Fruit fly (Drosophila melanogaster): ENCODE data around the gene Art6.

Gene Art6

DNA sequence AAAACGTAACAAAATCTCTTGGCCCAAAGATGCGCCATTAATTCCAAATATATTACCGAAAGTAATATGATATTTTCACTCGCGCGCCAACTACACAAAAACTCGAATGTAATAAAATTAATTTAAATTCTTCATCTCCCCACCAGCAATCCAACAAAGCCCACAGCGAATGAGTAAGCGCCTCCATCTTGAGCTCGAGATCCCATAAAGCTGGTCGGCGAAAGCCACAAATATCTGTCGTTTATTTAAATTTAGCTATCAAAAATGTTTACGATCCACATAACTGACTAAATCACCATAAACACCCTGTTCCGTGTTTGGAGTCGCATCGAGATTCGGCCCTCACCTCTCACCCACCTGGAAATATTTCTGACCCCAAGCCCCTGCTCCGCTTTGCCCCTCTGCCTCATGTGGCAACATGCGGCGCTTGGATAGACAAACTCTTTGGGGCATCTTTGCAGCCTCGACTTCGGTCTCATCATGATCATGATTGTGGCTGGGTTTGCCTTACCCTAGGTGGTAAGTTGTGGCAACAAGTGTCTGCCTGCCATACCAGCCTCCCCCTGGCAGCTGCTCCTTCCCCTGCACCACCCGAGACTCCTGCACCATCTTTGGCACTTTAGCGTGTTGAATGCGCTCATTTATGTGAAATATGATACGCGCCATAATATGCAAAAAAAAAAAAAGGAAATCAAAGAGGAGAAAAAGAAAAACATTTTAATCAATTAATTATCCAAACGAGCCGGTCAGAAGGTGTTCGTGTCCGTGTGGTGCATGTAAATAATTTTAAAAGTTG, 33.4 kb downstream of the Art6 start:
- TF ChIP-seq CG7963 (GFP tag; IDR thresholded peaks at IDR 0.05; ENCODE audit: partially characterized antibody) (no peak), abd-A (tag; optimal IDR thresholded peaks at IDR 0.05) (peak; percentile 88), CG4282 (GFP tag; optimal IDR thresholded peaks at IDR 0.05) (no peak), CG2889 (GFP tag; IDR thresholded peaks at IDR 0.05) (no peak), cad (GFP tag; optimal IDR thresholded peaks at IDR 0.05) (no peak), CG6175 (GFP tag; IDR thresholded peaks at IDR 0.05) (peak; percentile 44; the same call in 1 of the 3 replicates), Hsf (GFP tag; optimal IDR thresholded peaks at IDR 0.05) (no peak), sd (tag; optimal IDR thresholded peaks at IDR 0.05) (peak; percentile 48), CG4328 (GFP tag; optimal IDR thresholded peaks at IDR 0.05) (no peak), schlank (tag; optimal IDR thresholded peaks at IDR 0.05) (no peak), Sox102F (GFP tag; optimal IDR thresholded peaks at IDR 0.05) (no peak), Neu2 (GFP tag; optimal IDR thresholded peaks at IDR 0.05; ENCODE audit: borderline replicate concordance) (no peak), trh (GFP tag; optimal IDR thresholded peaks at IDR 0.05) (no peak), cato (GFP tag; optimal IDR thresholded peaks at IDR 0.05; ENCODE audit: borderline replicate concordance) (no peak), Ets65A (GFP tag) (peak; percentile 54), wek (GFP tag; optimal IDR thresholded peaks at IDR 0.05) (no peak), sna (GFP tag; IDR thresholded peaks at IDR 0.05; ENCODE audit: partially characterized antibody) (no peak), gfzf (GFP tag; optimal IDR thresholded peaks at IDR 0.05) (no peak), Hmx (GFP tag; optimal IDR thresholded peaks at IDR 0.05) (no peak), fd3F (GFP tag; optimal IDR thresholded peaks at IDR 0.05) (no peak), phol (tag; optimal IDR thresholded peaks at IDR 0.05) (no peak), crol (GFP tag; IDR thresholded peaks at IDR 0.05) (0 out of 2 replicates have a peak, but pooled peaks have one; percentile 41), ftz-f1 (GFP tag; optimal IDR thresholded peaks at IDR 0.05) (no peak), Hr78 (GFP tag; optimal IDR thresholded peaks at IDR 0.05) (peak in 1 of 2 experiments; percentile 35), CG8924 (tag; optimal IDR thresholded peaks at IDR 0.05) (no peak), kni (GFP tag; optimal IDR thresholded peaks at IDR 0.05) (peak; percentile 23), CG6254 (GFP tag; optimal IDR thresholded peaks at IDR 0.05) (peak; percentile 85), run (tag; optimal IDR thresholded peaks at IDR 0.05) (peak; percentile 46), Dll (GFP tag; IDR thresholded peaks at IDR 0.05; ENCODE audit: partially characterized antibody) (no peak), CG7357 (GFP tag; IDR thresholded peaks at IDR 0.05) (0 out of 3 replicates have a peak, but pooled peaks have one; percentile 15), gro (GFP tag; optimal IDR thresholded peaks at IDR 0.05) (no peak), ind (GFP tag; optimal IDR thresholded peaks at IDR 0.05) (no peak), bowl (GFP tag; IDR thresholded peaks at IDR 0.05) (no peak), Med (GFP tag) (peak; percentile 40), ATbp (GFP tag; optimal IDR thresholded peaks at IDR 0.05) (no peak), CG8765 (GFP tag; IDR thresholded peaks at IDR 0.05) (no peak), CG17361 (GFP tag; IDR thresholded peaks at IDR 0.05) (no peak), ssp (GFP tag; IDR thresholded peaks at IDR 0.05) (no peak), vvl (GFP tag; IDR thresholded peaks at IDR 0.05) (peak; percentile 64; the same call in 1 of the 2 replicates)

- TF ChIP-seq tll (GFP tag; optimal IDR thresholded peaks at IDR 0.05): peak in 1 of 2 experiments; percentile 99
- TF ChIP-seq zen (tag; optimal IDR thresholded peaks at IDR 0.05): peak; percentile 20
- TF ChIP-seq CG4617 (GFP tag; optimal IDR thresholded peaks at IDR 0.05; ENCODE audit: borderline replicate concordance): no peak
Measured at dm6 chr3R:13911314-13911713, 34.3 kb downstream of the Art6 start.
